Fruit fly (Drosophila melanogaster): ENCODE measurements around the gene CG6985.

DNA sequence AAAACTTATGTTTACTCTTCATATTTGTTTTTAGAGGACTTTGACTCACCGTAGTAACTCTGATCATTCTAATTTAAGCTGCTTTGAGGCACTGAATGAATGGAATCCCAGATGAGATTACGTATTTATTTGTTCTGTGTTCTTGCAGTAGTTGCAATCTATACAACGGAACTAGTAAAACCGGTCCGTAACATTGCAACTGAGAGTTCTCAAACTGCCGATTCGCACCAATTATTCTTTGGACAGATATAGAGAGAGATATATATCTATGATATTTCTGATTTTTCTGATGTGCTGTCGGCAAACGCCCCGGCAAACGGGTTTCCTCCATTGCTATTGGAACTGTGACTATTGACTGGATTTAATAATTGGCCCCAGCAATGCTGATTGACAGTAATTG, 26.6 kb downstream of the CG6985 start, which contains the start of gene CG13841:
- TF ChIP-seq Crg-1 (GFP tag; optimal IDR thresholded peaks at IDR 0.05) (no peak), toe (GFP tag; optimal IDR thresholded peaks at IDR 0.05) (no peak), ovo (GFP tag; optimal IDR thresholded peaks at IDR 0.05) (no peak), cnc (optimal IDR thresholded peaks at IDR 0.05) (no peak), CG11617 (GFP tag; optimal IDR thresholded peaks at IDR 0.05) (no peak)

Data from whole organism, adult.